Worm (Caenorhabditis elegans): ENCODE measurements around the gene pen-2.

Gene pen-2

ce11 chrIII:11381922-11382321 is 38.8 kb downstream of the pen-2 start, which contains the start of gene subs-4:
Gene subs-4 (plus strand): TSS chrIII:11382222.
- no peak for TF ChIP-seq aly-2 (tag; optimal IDR thresholded peaks at IDR 0.05)
- no peak for TF ChIP-seq zag-1 (tag; optimal IDR thresholded peaks at IDR 0.05)
- no peak for TF ChIP-seq Y55F3AM.14 (GFP tag; optimal IDR thresholded peaks at IDR 0.05)
- no peak for TF ChIP-seq elt-1 (tag; optimal IDR thresholded peaks at IDR 0.05)
- TF ChIP-seq sma-9 (GFP tag; optimal IDR thresholded peaks at IDR 0.05), result no peak
- no peak for TF ChIP-seq sma-9 (tag; optimal IDR thresholded peaks at IDR 0.05)
- no peak for TF ChIP-seq dmd-4 (tag; optimal IDR thresholded peaks at IDR 0.05)
- TF ChIP-seq alr-1 (tag; optimal IDR thresholded peaks at IDR 0.05), result no peak
- TF ChIP-seq lin-11 (tag; optimal IDR thresholded peaks at IDR 0.05), result no peak
- no peak for TF ChIP-seq mdl-1 (tag; optimal IDR thresholded peaks at IDR 0.05)
- no peak for TF ChIP-seq blmp-1 (tag; optimal IDR thresholded peaks at IDR 0.05; ENCODE audit: insufficient read depth)
- TF ChIP-seq sem-4 (tag; optimal IDR thresholded peaks at IDR 0.05), result no peak
- TF ChIP-seq ama-1 (optimal IDR thresholded peaks at IDR 0.05), result no peak

ce11 chrIII:11389384-11389783 is 46.3 kb downstream of the pen-2 start:
- TF ChIP-seq ceh-82 (tag; optimal IDR thresholded peaks at IDR 0.05) (no peak), nhr-10 (tag; optimal IDR thresholded peaks at IDR 0.05) (no peak)

ce11 chrIII:11390832-11391231 is 47.7 kb downstream of the pen-2 start:
- TF ChIP-seq ztf-1 (GFP tag; conservative IDR thresholded peaks at IDR 0.05) (no peak), blmp-1 (tag; optimal IDR thresholded peaks at IDR 0.05; ENCODE audit: insufficient read depth) (no peak), nhr-77 (tag; optimal IDR thresholded peaks at IDR 0.05) (no peak), nhr-237 (tag; optimal IDR thresholded peaks at IDR 0.05) (no peak), peb-1 (tag; optimal IDR thresholded peaks at IDR 0.05) (no peak), nhr-129 (tag; optimal IDR thresholded peaks at IDR 0.05) (no peak), lin-13 (GFP tag; optimal IDR thresholded peaks at IDR 0.05) (no peak), nhr-12 (tag; optimal IDR thresholded peaks at IDR 0.05) (no peak), sma-9 (GFP tag; optimal IDR thresholded peaks at IDR 0.05) (no peak), sma-9 (tag; optimal IDR thresholded peaks at IDR 0.05) (no peak), alr-1 (tag; optimal IDR thresholded peaks at IDR 0.05) (no peak), ceh-82 (tag; optimal IDR thresholded peaks at IDR 0.05) (no peak), zag-1 (tag; optimal IDR thresholded peaks at IDR 0.05) (no peak), ztf-11 (tag; optimal IDR thresholded peaks at IDR 0.05) (no peak), lsy-2 (tag; optimal IDR thresholded peaks at IDR 0.05) (no peak), ZK546.5 (tag; optimal IDR thresholded peaks at IDR 0.05) (no peak), mab-5 (tag; optimal IDR thresholded peaks at IDR 0.05) (no peak), sma-3 (GFP tag; optimal IDR thresholded peaks at IDR 0.05) (no peak), Y55F3AM.14 (GFP tag; optimal IDR thresholded peaks at IDR 0.05) (no peak)

ce11 chrIII:11391601-11392520 is 48.7 kb downstream of the pen-2 start:
- peak; percentile 3 for TF ChIP-seq C34F6.9 (tag; optimal IDR thresholded peaks at IDR 0.05)
- TF ChIP-seq nhr-6 (tag; optimal IDR thresholded peaks at IDR 0.05), result no peak
- peak in 1 of 2 experiments; percentile 28 for TF ChIP-seq lsy-2 (tag; optimal IDR thresholded peaks at IDR 0.05)

- no peak for TF ChIP-seq Y55F3AM.14 (GFP tag; optimal IDR thresholded peaks at IDR 0.05)
- no peak for TF ChIP-seq unc-62 (GFP tag; optimal IDR thresholded peaks at IDR 0.05)
- no peak for TF ChIP-seq egl-27 (tag; optimal IDR thresholded peaks at IDR 0.05)
- TF ChIP-seq sma-9 (GFP tag; optimal IDR thresholded peaks at IDR 0.05), result no peak
- TF ChIP-seq sma-9 (tag; optimal IDR thresholded peaks at IDR 0.05), result no peak
- no peak for TF ChIP-seq nhr-11 (tag; optimal IDR thresholded peaks at IDR 0.05)
- no peak for TF ChIP-seq lin-39 (tag; optimal IDR thresholded peaks at IDR 0.05)
- TF ChIP-seq ceh-82 (tag; optimal IDR thresholded peaks at IDR 0.05), result no peak
- no peak for TF ChIP-seq ama-1 (optimal IDR thresholded peaks at IDR 0.05)
- TF ChIP-seq R02D3.7 (tag; optimal IDR thresholded peaks at IDR 0.05), result no peak
- TF ChIP-seq blmp-1 (tag; optimal IDR thresholded peaks at IDR 0.05; ENCODE audit: insufficient read depth), result no peak
- no peak for TF ChIP-seq unc-39 (tag; optimal IDR thresholded peaks at IDR 0.05)
- no peak for TF ChIP-seq elt-3 (tag; optimal IDR thresholded peaks at IDR 0.05)
- no peak for TF ChIP-seq peb-1 (tag; optimal IDR thresholded peaks at IDR 0.05)
- TF ChIP-seq skn-1 (tag; optimal IDR thresholded peaks at IDR 0.05), result no peak
- TF ChIP-seq sem-4 (tag; optimal IDR thresholded peaks at IDR 0.05), result no peak
- no peak for TF ChIP-seq C34F6.9 (tag; optimal IDR thresholded peaks at IDR 0.05)
Measured at ce11 chrIII:11392740-11393139, 49.6 kb downstream of the pen-2 start.

Measured in whole organism, L2 larva.